Fruit fly (Drosophila melanogaster) whole organism, embryonic: ENCODE results near the gene CG16957.

Experiments
- Asciz ChIP-seq: fragments of 200-800 bp; sonication (Bioruptor generic); optimal IDR thresholded peaks from 2 replicates; lab custom pipeline; 2017; ENCODE audit warnings: missing biosample characterization, mild to moderate bottlenecking, missing genetic modification characterization, missing genetic modification reagents
- Bteb2 ChIP-seq: fragments of 200-800 bp; sonication (Bioruptor generic); optimal IDR thresholded peaks from 2 replicates; lab custom pipeline; 2016; ENCODE audit warnings: missing biosample characterization, missing genetic modification characterization
- CG11696 ChIP-seq: fragments of 200-800 bp; sonication (Bioruptor generic); IDR thresholded peaks from 2 replicates; pipeline ENCODE4 v1.3.6; 2022; ENCODE audit warnings: missing biosample characterization, missing genetic modification characterization
- CG12659 ChIP-seq: fragments of 200-800 bp; sonication (Bioruptor generic); optimal IDR thresholded peaks from 3 replicates; lab custom pipeline; 2017; ENCODE audit warnings: mild to moderate bottlenecking, missing biosample characterization, missing genetic modification reagents, missing genetic modification characterization
- CG12744 ChIP-seq: fragments of 200-800 bp; sonication (Bioruptor generic); optimal IDR thresholded peaks from 2 replicates; lab custom pipeline; 2016; ENCODE audit warnings: missing biosample characterization, missing genetic modification characterization
- CG13424 ChIP-seq: fragments of 200-800 bp; sonication (Bioruptor generic); optimal IDR thresholded peaks from 2 replicates; lab custom pipeline; 2019; ENCODE audit warnings: missing biosample characterization, mild to moderate bottlenecking, missing genetic modification characterization, moderate library complexity
- CG13894 ChIP-seq: fragments of 200-800 bp; sonication (Bioruptor generic); optimal IDR thresholded peaks from 3 replicates; lab custom pipeline; 2018; ENCODE audit warnings: missing biosample characterization, mild to moderate bottlenecking, missing genetic modification characterization, moderate library complexity
- CG15479 ChIP-seq: fragments of 200-800 bp; sonication (Bioruptor generic); optimal IDR thresholded peaks from 3 replicates; lab custom pipeline; 2019; ENCODE audit warnings: missing biosample characterization, mild to moderate bottlenecking, missing genetic modification characterization, moderate library complexity
- CG15696 ChIP-seq: fragments of 200-800 bp; sonication (Bioruptor generic); optimal IDR thresholded peaks from 2 replicates; lab custom pipeline; 2019; ENCODE audit warnings: missing biosample characterization, mild to moderate bottlenecking, missing genetic modification characterization, moderate library complexity
- CG16813 ChIP-seq: fragments of 200-800 bp; sonication (Bioruptor generic); IDR thresholded peaks from 3 replicates; pipeline ENCODE4 v1.3.6; 2022; ENCODE audit warnings: missing biosample characterization, missing genetic modification characterization; ENCODE audit not compliant: partially characterized antibody
- CG17568 ChIP-seq: fragments of 200-800 bp; sonication (Bioruptor generic); optimal IDR thresholded peaks from 2 replicates; lab custom pipeline; 2018; ENCODE audit warnings: missing biosample characterization, mild to moderate bottlenecking, missing genetic modification characterization, moderate library complexity
- CG17612 ChIP-seq: fragments of 200-800 bp; sonication (Bioruptor generic); IDR thresholded peaks from 2 replicates; pipeline ENCODE4 v1.3.6; 2022; ENCODE audit warnings: missing biosample characterization, missing genetic modification characterization
- CG18619 ChIP-seq: fragments of 200-800 bp; sonication (Bioruptor generic); optimal IDR thresholded peaks from 3 replicates; lab custom pipeline; 2017; ENCODE audit warnings: missing biosample characterization, mild to moderate bottlenecking, missing genetic modification characterization
- CG2120 ChIP-seq: fragments of 200-800 bp; sonication (Bioruptor generic); optimal IDR thresholded peaks from 3 replicates; lab custom pipeline; 2016; ENCODE audit warnings: missing biosample characterization, missing genetic modification characterization
- CG2875 ChIP-seq: fragments of 200-800 bp; sonication (Bioruptor generic); optimal IDR thresholded peaks from 2 replicates; lab custom pipeline; 2017; ENCODE audit warnings: missing biosample characterization, mild to moderate bottlenecking, missing genetic modification characterization, missing genetic modification reagents
- CG32532 ChIP-seq: fragments of 200-800 bp; sonication (Bioruptor generic); IDR thresholded peaks from 2 replicates; pipeline ENCODE4 v1.3.6; 2022; ENCODE audit warnings: missing biosample characterization, missing genetic modification characterization
- CG3726 ChIP-seq: fragments of 200-800 bp; sonication (Bioruptor generic); IDR thresholded peaks from 3 replicates; pipeline ENCODE4, ENCODE4 v1.3.6; 2022; ENCODE audit warnings: missing biosample characterization, missing genetic modification characterization
- CG7372 ChIP-seq: fragments of 200-800 bp; sonication (Bioruptor generic); IDR thresholded peaks from 2 replicates; pipeline ENCODE4 v1.3.6; 2022; ENCODE audit warnings: missing biosample characterization, missing genetic modification characterization
- CG7556 ChIP-seq: fragments of 200-800 bp; sonication (Bioruptor generic); optimal IDR thresholded peaks from 2 replicates; lab custom pipeline; 2017; ENCODE audit warnings: missing biosample characterization, mild to moderate bottlenecking, missing genetic modification characterization
- CG8281 ChIP-seq: fragments of 200-800 bp; sonication (Bioruptor generic); optimal IDR thresholded peaks from 2 replicates; lab custom pipeline; 2018; ENCODE audit warnings: missing biosample characterization, mild to moderate bottlenecking, missing genetic modification characterization, moderate library complexity
- CG8478 ChIP-seq: fragments of >200 bp; optimal IDR thresholded peaks from 2 replicates; lab custom pipeline; 2018
- CHES-1-like ChIP-seq: fragments of 200-800 bp; sonication (Bioruptor generic); optimal IDR thresholded peaks from 2 replicates; lab custom pipeline; 2016; ENCODE audit warnings: missing biosample characterization, missing genetic modification characterization
- CkIIα-i1 ChIP-seq: fragments of 200-800 bp; sonication (Bioruptor generic); IDR thresholded peaks from 2 replicates; pipeline ENCODE4 v1.3.6; 2022; ENCODE audit warnings: missing biosample characterization, missing genetic modification characterization
- Dip2 ChIP-seq: fragments of 200-800 bp; sonication (Bioruptor generic); IDR thresholded peaks from 2 replicates; pipeline ENCODE4 v1.3.6; 2022; ENCODE audit warnings: missing biosample characterization, missing genetic modification characterization
- E2f2 ChIP-seq: fragments of 200-800 bp; sonication (Bioruptor generic); IDR thresholded peaks from 2 replicates; pipeline ENCODE4 v1.3.6; 2022; ENCODE audit warnings: missing biosample characterization, missing genetic modification characterization
- GATAe ChIP-seq: fragments of 200-800 bp; sonication (Bioruptor generic); conservative IDR thresholded peaks from 2 replicates; pipeline ENCODE4 v1.3.6; 2022; ENCODE audit warnings: missing biosample characterization, missing genetic modification characterization
- HmgD ChIP-seq: fragments of 200-800 bp; sonication (Bioruptor generic); optimal IDR thresholded peaks from 3 replicates; lab custom pipeline; 2016; ENCODE audit warnings: missing biosample characterization, missing genetic modification characterization
- MESR4 ChIP-seq: fragments of 200-800 bp; sonication (Bioruptor generic); optimal IDR thresholded peaks from 2 replicates; lab custom pipeline; 2018; ENCODE audit warnings: missing biosample characterization, mild to moderate bottlenecking, missing genetic modification characterization, moderate library complexity
- MTF-1 ChIP-seq: fragments of 200-800 bp; sonication (Bioruptor generic); optimal IDR thresholded peaks from 2 replicates; lab custom pipeline; 2018; ENCODE audit warnings: missing biosample characterization, mild to moderate bottlenecking, missing genetic modification characterization, borderline replicate concordance
- TFAM ChIP-seq: fragments of 200-800 bp; sonication (Bioruptor generic); optimal IDR thresholded peaks from 2 replicates; lab custom pipeline; 2017; ENCODE audit warnings: missing biosample characterization, missing genetic modification characterization, inconsistent platforms
- cad ChIP-seq: fragments of >200 bp; optimal IDR thresholded peaks from 2 replicates; lab custom pipeline; 2017; ENCODE audit warnings: missing biosample characterization, missing genetic modification characterization
- crol ChIP-seq: fragments of 200-800 bp; sonication (Bioruptor generic); IDR thresholded peaks from 2 replicates; pipeline ENCODE4 v1.3.6; 2022; ENCODE audit warnings: missing biosample characterization, missing genetic modification characterization
- dati ChIP-seq: fragments of 200-800 bp; sonication (Bioruptor generic); IDR thresholded peaks from 2 replicates; pipeline ENCODE4 v1.3.6; 2022; ENCODE audit warnings: missing biosample characterization, missing genetic modification characterization
- fru ChIP-seq: fragments of >200 bp; optimal IDR thresholded peaks from 2 replicates; lab custom pipeline; 2017
- gsb-n ChIP-seq: fragments of 200-800 bp; sonication (Bioruptor generic); optimal IDR thresholded peaks from 3 replicates; lab custom pipeline; 2018; ENCODE audit warnings: missing biosample characterization, mild to moderate bottlenecking, missing genetic modification characterization
- hb ChIP-seq: fragments of 200-800 bp; sonication (Bioruptor generic); IDR thresholded peaks from 3 replicates; pipeline ENCODE4 v1.3.6; 2022; ENCODE audit warnings: missing biosample characterization, missing genetic modification characterization; ENCODE audit not compliant: partially characterized antibody
- her ChIP-seq: fragments of 200-800 bp; sonication (Bioruptor generic); optimal IDR thresholded peaks from 2 replicates; lab custom pipeline; 2016; ENCODE audit warnings: missing biosample characterization, missing genetic modification characterization
- lbe ChIP-seq: fragments of 200-800 bp; sonication (Bioruptor generic); optimal IDR thresholded peaks from 2 replicates; lab custom pipeline; 2016; ENCODE audit warnings: missing biosample characterization, mild to moderate bottlenecking, missing genetic modification characterization
- lilli ChIP-seq: fragments of 200-800 bp; sonication (Bioruptor generic); optimal IDR thresholded peaks from 3 replicates; lab custom pipeline; 2016; ENCODE audit warnings: missing biosample characterization, missing genetic modification characterization
- mld ChIP-seq: fragments of 200-800 bp; sonication (Bioruptor generic); IDR thresholded peaks from 3 replicates; pipeline ENCODE4 v1.3.6; 2022; ENCODE audit warnings: missing biosample characterization, missing genetic modification characterization; ENCODE audit not compliant: partially characterized antibody
- otp ChIP-seq: fragments of 200-800 bp; sonication (Bioruptor generic); IDR thresholded peaks from 3 replicates; pipeline ENCODE4, ENCODE4 v1.3.6; 2022; ENCODE audit warnings: missing biosample characterization, missing genetic modification characterization
- pfk ChIP-seq: fragments of 200-800 bp; sonication (Bioruptor generic); optimal IDR thresholded peaks from 2 replicates; lab custom pipeline; 2018; ENCODE audit warnings: missing biosample characterization, mild to moderate bottlenecking, missing genetic modification characterization, moderate library complexity
- pho ChIP-seq: fragments of 200-800 bp; sonication (Bioruptor generic); optimal IDR thresholded peaks from 2 replicates; lab custom pipeline; 2016; ENCODE audit warnings: missing biosample characterization, missing genetic modification characterization
- sens ChIP-seq: fragments of 200-800 bp; sonication (Bioruptor generic); peaks from one replicate; lab custom pipeline; 2016; ENCODE audit warnings: missing biosample characterization, missing genetic modification characterization
- sim ChIP-seq: fragments of 200-800 bp; sonication (Bioruptor generic); IDR thresholded peaks from 2 replicates; pipeline ENCODE4 v1.3.6; 2022; ENCODE audit warnings: missing biosample characterization, missing genetic modification characterization
- stc ChIP-seq: fragments of 200-800 bp; sonication (Bioruptor generic); IDR thresholded peaks from 2 replicates; pipeline ENCODE4 v1.3.6; 2022; ENCODE audit warnings: missing biosample characterization, missing genetic modification characterization
- trem ChIP-seq: fragments of 200-800 bp; optimal IDR thresholded peaks from 3 replicates; lab custom pipeline; 2019; ENCODE audit warnings: missing biosample characterization, mild to moderate bottlenecking, missing genetic modification characterization, moderate library complexity
- tx ChIP-seq: fragments of 200-800 bp; sonication (Bioruptor generic); optimal IDR thresholded peaks from 2 replicates; lab custom pipeline; 2016; ENCODE audit warnings: missing biosample characterization, missing genetic modification characterization
- unpg ChIP-seq: fragments of 200-800 bp; sonication (Bioruptor generic); optimal IDR thresholded peaks from 3 replicates; lab custom pipeline; 2018; ENCODE audit warnings: missing biosample characterization, mild to moderate bottlenecking, missing genetic modification characterization, moderate library complexity
- zen ChIP-seq: fragments of 200-800 bp; sonication (Bioruptor generic); optimal IDR thresholded peaks from 3 replicates; lab custom pipeline; 2018; ENCODE audit warnings: missing biosample characterization, mild to moderate bottlenecking, missing genetic modification characterization, moderate library complexity
- zfh2 ChIP-seq: fragments of 200-800 bp; sonication (Bioruptor generic); optimal IDR thresholded peaks from 2 replicates; lab custom pipeline; 2016; ENCODE audit warnings: missing biosample characterization, missing genetic modification characterization

CG16957 gene

DNA sequence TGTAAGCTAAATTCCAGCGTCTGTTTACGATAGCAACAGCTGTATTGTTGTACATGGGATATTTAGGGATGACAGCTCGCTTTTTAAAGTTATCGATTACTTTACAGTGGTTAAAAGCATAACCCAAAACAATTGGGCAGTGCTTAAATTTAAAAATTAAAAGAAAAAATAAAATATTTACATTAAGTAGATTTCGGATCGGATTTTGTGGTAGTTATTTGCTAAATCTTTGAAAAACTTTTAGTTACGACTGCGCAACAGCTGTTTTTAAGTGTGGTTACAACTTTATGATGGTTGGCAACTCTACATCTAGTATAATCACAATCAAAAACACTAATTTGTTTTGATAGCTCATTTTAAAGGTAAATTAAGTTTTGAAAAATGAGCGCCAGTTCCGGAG, 8.7 kb downstream of the CG16957 start, which contains the start of the genes Ing5 and CG7099 (continued):
- peak; percentile 97 for TF ChIP-seq CG15696 (tag; lab: Kevin White, UChicago)
- TF ChIP-seq GATAe (GFP tag; lab: Robert Waterston, UW), result peak; percentile 92
- TF ChIP-seq E2f2 (GFP tag; lab: Robert Waterston, UW), result peak; percentile 81
- peak; percentile 36 for TF ChIP-seq CG15479
- TF ChIP-seq her (GFP tag; lab: Kevin White, UChicago), result peak; percentile 69
- TF ChIP-seq CG13424 (tag; lab: Kevin White, UChicago), result peak; percentile 97
- TF ChIP-seq CG2875 (GFP tag; lab: Kevin White, UChicago), result peak; percentile 88
- TF ChIP-seq MTF-1 (GFP tag; lab: Kevin White, UChicago), result peak; percentile 83
- peak; percentile 82 for TF ChIP-seq CG11696 (GFP tag; lab: Robert Waterston, UW)
- peak; percentile 55 for TF ChIP-seq crol (GFP tag; lab: Robert Waterston, UW)
- peak; percentile 97 for TF ChIP-seq otp (GFP tag; lab: Robert Waterston, UW)
- peak; percentile 95 for TF ChIP-seq trem (tag; lab: Kevin White, UChicago)
- TF ChIP-seq CG32532 (GFP tag; lab: Robert Waterston, UW), result peak; percentile 98
- peak; percentile 95 for TF ChIP-seq zfh2 (GFP tag; lab: Kevin White, UChicago)
- TF ChIP-seq CkIIα-i1 (GFP tag; lab: Robert Waterston, UW), result peak; percentile 73; the same call in 1 of the 2 replicates
- TF ChIP-seq hb, result peak; percentile 76; the same call in 2 of the 3 replicates
- peak; percentile 93 for TF ChIP-seq pho (GFP tag; lab: Kevin White, UChicago)
- TF ChIP-seq CG17568 (GFP tag; lab: Kevin White, UChicago), result peak; percentile 91
- peak; percentile 85 for TF ChIP-seq CG8281 (tag; lab: Kevin White, UChicago)
- peak; percentile 95 for TF ChIP-seq lbe (GFP tag; lab: Kevin White, UChicago)
- peak; percentile 52 for TF ChIP-seq pfk (GFP tag; lab: Kevin White, UChicago)
- peak; percentile 90 for TF ChIP-seq CG12744 (GFP tag; lab: Kevin White, UChicago)
- TF ChIP-seq Asciz (GFP tag; lab: Kevin White, UChicago), result peak; percentile 90
- peak; percentile 97 for TF ChIP-seq unpg (GFP tag; lab: Kevin White, UChicago)
- TF ChIP-seq CG16813 (GFP tag; lab: Robert Waterston, UW), result peak; percentile 62
- TF ChIP-seq HmgD (GFP tag; lab: Kevin White, UChicago), result peak; percentile 60
- peak; percentile 98 for TF ChIP-seq lilli
- TF ChIP-seq gsb-n (tag; lab: Kevin White, UChicago), result peak; percentile 94
- TF ChIP-seq CG7556, result peak; percentile 92
- no peak for TF ChIP-seq CG8478 (lab: Kevin White, UChicago)
- peak; percentile 53 for TF ChIP-seq MESR4 (GFP tag; lab: Kevin White, UChicago)
- TF ChIP-seq stc, result peak; percentile 94
- peak; percentile 99 for TF ChIP-seq sens (GFP tag; lab: Kevin White, UChicago)
- peak; percentile 53 for TF ChIP-seq TFAM
- TF ChIP-seq CG13894, result peak; percentile 96
- TF ChIP-seq fru (lab: Kevin White, UChicago), result no peak
- TF ChIP-seq CG2120 (GFP tag; lab: Kevin White, UChicago), result peak; percentile 97
- peak; percentile 96 for TF ChIP-seq CG7372 (GFP tag; lab: Robert Waterston, UW)
- peak; percentile 88 for TF ChIP-seq tx (GFP tag; lab: Kevin White, UChicago)
- peak; percentile 82; the same call in 1 of the 2 replicates for TF ChIP-seq sim (GFP tag; lab: Robert Waterston, UW)
- TF ChIP-seq Dip2 (GFP tag; lab: Robert Waterston, UW), result peak; percentile 58; the same call in 1 of the 2 replicates
- peak; percentile 97 for TF ChIP-seq CG12659 (GFP tag; lab: Kevin White, UChicago)
- TF ChIP-seq Bteb2 (GFP tag; lab: Kevin White, UChicago), result peak; percentile 91
- TF ChIP-seq zen (tag; lab: Kevin White, UChicago), result peak; percentile 97
- no peak for TF ChIP-seq cad
- peak; percentile 94 for TF ChIP-seq CG18619
- peak; percentile 94 for TF ChIP-seq CG3726 (GFP tag; lab: Robert Waterston, UW)
- no peak for TF ChIP-seq mld
- peak; percentile 88 for TF ChIP-seq CHES-1-like (GFP tag; lab: Kevin White, UChicago)
- TF ChIP-seq CG17612 (GFP tag; lab: Robert Waterston, UW), result peak; percentile 86
- peak; percentile 88 for TF ChIP-seq dati (GFP tag; lab: Robert Waterston, UW)
